Fruit fly (Drosophila melanogaster): ENCODE results near the gene CG14443.

CG14443 gene

DNA sequence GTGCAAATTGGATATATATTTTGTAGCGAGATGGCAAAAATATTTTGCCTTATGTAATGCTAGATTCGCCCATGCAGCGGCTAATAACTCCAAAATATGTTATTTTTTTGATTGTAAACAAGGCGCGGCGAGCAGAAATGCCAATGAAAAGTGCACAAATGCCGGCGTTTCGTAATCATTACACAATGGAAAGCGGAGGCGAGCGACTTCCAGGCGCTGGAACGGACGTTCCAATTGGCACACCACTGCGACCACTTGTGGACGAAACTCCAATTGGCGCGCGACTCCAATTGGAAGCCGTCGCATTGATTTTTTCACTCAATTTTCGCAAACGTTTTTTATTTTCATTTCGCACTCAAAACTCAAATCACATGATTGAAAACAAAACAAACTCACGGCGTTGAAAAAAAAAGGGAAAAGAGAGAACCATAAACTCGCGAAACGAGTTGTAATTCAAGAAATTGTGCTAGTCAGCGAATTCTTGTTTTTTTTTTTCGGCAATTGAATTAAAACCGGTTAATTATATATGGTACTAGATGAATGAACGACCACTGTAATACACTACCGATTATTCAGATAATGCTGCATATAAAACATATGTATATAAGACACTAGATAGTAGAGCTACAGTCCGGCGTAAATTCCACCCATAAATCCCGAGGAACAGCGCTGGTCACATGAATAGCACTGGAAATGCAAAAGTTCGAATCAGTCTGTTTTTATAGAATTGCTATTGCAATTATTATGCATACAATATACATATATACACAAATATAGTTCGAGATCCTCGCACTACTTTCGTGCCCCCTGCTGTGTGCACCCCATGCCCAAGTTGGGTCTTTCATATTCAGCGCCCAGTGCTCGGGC, 45.1 kb downstream of the CG14443 start, which contains the start of gene ND-ASHI (continued):
- TF ChIP-seq ss (GFP tag; optimal IDR thresholded peaks at IDR 0.05) (peak; percentile 98), fkh (GFP tag; optimal IDR thresholded peaks at IDR 0.05) (no peak), OdsH (GFP tag; optimal IDR thresholded peaks at IDR 0.05) (peak; percentile 97), CG31627 (GFP tag; optimal IDR thresholded peaks at IDR 0.05) (peak; percentile 95), Eip78C (GFP tag) (peak; percentile 99), CG8632 (GFP tag; optimal IDR thresholded peaks at IDR 0.05) (peak; percentile 96), lz (GFP tag; optimal IDR thresholded peaks at IDR 0.05) (peak; percentile 97), Smox (GFP tag; optimal IDR thresholded peaks at IDR 0.05) (peak; percentile 96), net (GFP tag; optimal IDR thresholded peaks at IDR 0.05) (peak; percentile 96), CG11902 (GFP tag; optimal IDR thresholded peaks at IDR 0.05) (peak; percentile 94), Ets96B (tag; optimal IDR thresholded peaks at IDR 0.05) (peak; percentile 95), Hr38 (GFP tag; optimal IDR thresholded peaks at IDR 0.05) (peak; percentile 50), CG6808 (GFP tag; optimal IDR thresholded peaks at IDR 0.05) (peak; percentile 97), Eip75B (GFP tag; optimal IDR thresholded peaks at IDR 0.05) (peak; percentile 97), CG6276 (GFP tag; optimal IDR thresholded peaks at IDR 0.05) (peak; percentile 97), Eip93F (GFP tag; optimal IDR thresholded peaks at IDR 0.05) (peak; percentile 95), CG16779 (tag; optimal IDR thresholded peaks at IDR 0.05) (peak; percentile 95), acj6 (GFP tag; optimal IDR thresholded peaks at IDR 0.05) (peak; percentile 97), Sox102F (GFP tag; optimal IDR thresholded peaks at IDR 0.05) (peak; percentile 96), cyc (GFP tag; optimal IDR thresholded peaks at IDR 0.05) (peak; percentile 97), dsx (GFP tag; optimal IDR thresholded peaks at IDR 0.05; ENCODE audit: poor library complexity, severe bottlenecking) (peak; percentile 94), topi (GFP tag; optimal IDR thresholded peaks at IDR 0.05) (peak; percentile 97), CG6854 (GFP tag; optimal IDR thresholded peaks at IDR 0.05) (peak; percentile 95), Met (GFP tag; optimal IDR thresholded peaks at IDR 0.05) (peak; percentile 96), CG10631 (GFP tag; optimal IDR thresholded peaks at IDR 0.05) (peak; percentile 97), Ets21C (GFP tag; optimal IDR thresholded peaks at IDR 0.05) (peak; percentile 91), salr (GFP tag; optimal IDR thresholded peaks at IDR 0.05) (peak; percentile 94 to 95), CG6792 (GFP tag; optimal IDR thresholded peaks at IDR 0.05) (peak; percentile 96), Hr4 (GFP tag; optimal IDR thresholded peaks at IDR 0.05) (peak; percentile 95), Gug (GFP tag; IDR thresholded peaks at IDR 0.05) (peak; percentile 97), CG15336 (GFP tag; IDR thresholded peaks at IDR 0.05) (peak; percentile 98), CG34406 (GFP tag; optimal IDR thresholded peaks at IDR 0.05) (peak; percentile 97)

DNA sequence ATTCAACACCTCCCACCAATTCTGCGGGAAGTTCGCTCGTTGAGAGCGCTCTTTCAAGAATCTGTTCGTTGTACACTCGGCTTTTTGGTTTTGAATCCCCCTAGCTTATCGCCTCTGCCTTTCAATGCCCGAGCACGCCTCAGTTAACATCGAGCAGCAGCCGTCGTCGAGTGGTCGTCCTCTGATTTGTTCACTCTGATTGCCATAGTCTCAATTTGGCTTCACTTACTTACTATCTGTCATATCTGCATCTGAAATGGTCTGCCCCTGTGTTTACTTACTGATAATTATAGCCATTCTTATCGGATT, 45.7 kb downstream of the CG14443 start:
- no peak for TF ChIP-seq Eip78C (GFP tag)
- TF ChIP-seq CG32006 (GFP tag; optimal IDR thresholded peaks at IDR 0.05) = no peak
- TF ChIP-seq svp (GFP tag) = peak; percentile 70

DNA sequence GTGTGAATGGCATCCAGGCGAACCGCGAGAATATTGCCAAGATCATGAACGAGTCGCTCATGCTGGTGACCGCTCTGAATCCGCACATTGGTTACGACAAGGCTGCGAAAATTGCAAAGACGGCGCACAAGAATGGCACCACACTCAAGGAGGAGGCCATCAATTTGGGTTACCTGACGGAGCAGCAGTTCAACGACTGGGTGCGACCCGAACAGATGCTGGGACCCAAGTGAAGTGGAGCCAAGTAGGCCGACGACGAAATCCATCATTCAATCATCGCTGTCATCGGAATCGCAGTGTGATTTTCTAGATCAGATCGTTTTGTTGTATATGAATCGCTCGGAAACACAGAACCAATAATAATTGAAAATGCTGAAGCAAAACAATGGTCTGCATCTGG, 47.7 kb downstream of the CG14443 start, which contains the start of gene Fum2:
Fum2 (plus strand) TSS at position 301 of the 400 bp plus-strand sequence.
- TF ChIP-seq Sox15 (GFP tag; optimal IDR thresholded peaks at IDR 0.05) (no peak), spab (GFP tag; optimal IDR thresholded peaks at IDR 0.05) (no peak), Eip78C (GFP tag) (no peak), Blimp-1 (GFP tag; optimal IDR thresholded peaks at IDR 0.05) (no peak), Eip93F (GFP tag; optimal IDR thresholded peaks at IDR 0.05) (no peak), dac (GFP tag; optimal IDR thresholded peaks at IDR 0.05) (no peak), CG16779 (tag; optimal IDR thresholded peaks at IDR 0.05) (no peak), fd85E (GFP tag; optimal IDR thresholded peaks at IDR 0.05) (no peak), CG1621 (tag; optimal IDR thresholded peaks at IDR 0.05) (no peak), Sox14 (GFP tag; optimal IDR thresholded peaks at IDR 0.05) (no peak), pdm3 (GFP tag; optimal IDR thresholded peaks at IDR 0.05) (no peak), Hr38 (GFP tag; optimal IDR thresholded peaks at IDR 0.05) (no peak), CG9139 (GFP tag; optimal IDR thresholded peaks at IDR 0.05) (no peak), CG8632 (GFP tag; optimal IDR thresholded peaks at IDR 0.05) (no peak)
